Worm (Caenorhabditis elegans) whole organism, L1 larva: Measurements from ENCODE around the gene eat-6.

Source experiments
- elt-3 ChIP-seq, 6 experiments: fragments of 150-350 bp in 1 of 6; sonication (generic microtip); optimal IDR thresholded peaks; 2 replicates each; lab custom pipeline; 2017 to 2018; ENCODE audit warnings: missing biosample characterization in 6 of 6, missing genetic modification characterization in 6 of 6, inconsistent platforms in 1 of 6
- snu-23 ChIP-seq: sonication (generic microtip); optimal IDR thresholded peaks from 2 replicates; lab custom pipeline; 2016; ENCODE audit warnings: missing genetic modification characterization, missing compliant biosample characterization

- no peak for TF ChIP-seq elt-3 (tag; optimal IDR thresholded peaks at IDR 0.05; lab: Kevin White, UChicago)
- TF ChIP-seq snu-23 (GFP tag; lab: Kevin White, UChicago): no peak
These were observed 8.5 kb downstream of the eat-6 start for ce11 chrV:13121266-13121665.
